Worm (Caenorhabditis elegans): ENCODE data around the gene ttbk-5.

ttbk-5 gene

DNA sequence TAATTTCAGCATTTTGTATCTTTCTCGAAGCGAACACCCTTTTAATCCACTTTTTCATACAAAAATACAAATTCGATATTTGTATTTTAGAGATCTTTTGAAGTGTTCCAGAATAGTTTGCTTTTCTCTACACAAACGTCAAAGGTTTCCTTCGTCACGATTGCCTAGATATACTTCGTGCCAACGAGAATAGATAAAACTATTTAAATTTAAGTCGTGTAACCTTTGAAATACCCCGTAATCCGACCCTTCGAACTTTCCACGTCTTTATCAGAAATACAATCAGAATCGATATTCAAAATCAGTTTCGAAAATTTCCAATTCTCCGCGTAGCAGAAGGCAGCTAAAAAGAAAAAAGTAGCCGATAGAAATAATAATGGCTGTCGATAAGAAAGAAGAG, at the start of gene ttbk-5:
TSS of gene ttbk-5 (plus strand) at position 301 of the 400 bp plus-strand sequence.
- TF ChIP-seq ztf-11 (tag; optimal IDR thresholded peaks at IDR 0.05) = no peak
- TF ChIP-seq drap-1 (GFP tag; optimal IDR thresholded peaks at IDR 0.05) = no peak
- no peak for TF ChIP-seq cnd-1 (tag; optimal IDR thresholded peaks at IDR 0.05)
- TF ChIP-seq tbx-8 (GFP tag; optimal IDR thresholded peaks at IDR 0.05) = no peak
- TF ChIP-seq sptf-1 (tag; optimal IDR thresholded peaks at IDR 0.05) = no peak
- no peak for TF ChIP-seq ceh-83 (GFP tag; optimal IDR thresholded peaks at IDR 0.05)
- TF ChIP-seq blmp-1 (tag; optimal IDR thresholded peaks at IDR 0.05) = peak; percentile 55
- TF ChIP-seq nhr-237 (tag; optimal IDR thresholded peaks at IDR 0.05) = no peak

DNA sequence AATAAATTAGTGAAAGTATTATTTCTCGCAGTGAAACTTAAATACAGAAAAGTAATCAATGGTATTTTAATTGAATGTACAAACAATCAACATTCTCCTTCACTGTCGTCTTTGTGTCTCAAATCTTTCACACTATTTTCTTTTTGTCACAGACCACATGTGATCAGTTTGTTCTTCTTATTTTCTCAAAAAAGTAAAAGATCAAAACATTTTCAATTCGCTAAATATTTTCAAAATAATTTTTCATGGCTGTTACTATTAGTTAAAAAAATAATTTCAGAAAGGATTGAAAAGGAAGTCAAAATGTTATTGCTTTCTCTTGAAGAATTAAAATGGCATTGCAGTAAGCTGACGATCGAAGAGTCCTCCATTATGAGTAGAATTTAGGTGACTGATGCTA, 49.7 kb upstream of the ttbk-5 start, which contains the start of gene dhs-31:
TSS of gene dhs-31 (minus strand) at position 101 of the 400 bp plus-strand sequence.
- TF ChIP-seq elt-3 (tag; optimal IDR thresholded peaks at IDR 0.05) = no peak
- no peak for TF ChIP-seq lin-13 (tag; optimal IDR thresholded peaks at IDR 0.05)

DNA sequence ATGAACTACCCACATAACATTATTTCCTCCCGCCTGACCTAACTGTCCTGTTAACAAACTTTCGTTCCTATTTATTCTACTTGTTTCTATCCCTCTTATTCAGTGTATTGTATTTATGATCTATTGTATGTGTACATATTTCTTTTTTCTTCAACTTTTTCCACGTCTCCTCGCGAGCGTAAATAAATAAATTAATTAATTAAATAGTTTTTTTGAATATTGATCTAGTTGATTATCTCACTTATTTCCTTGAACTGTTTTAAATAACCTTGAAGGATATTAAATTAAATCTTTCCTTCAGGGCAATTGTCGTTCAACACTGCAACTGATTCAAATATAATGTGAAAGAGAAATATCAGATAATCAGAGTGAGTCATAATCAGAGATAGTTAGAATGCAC, 47.6 kb upstream of the ttbk-5 start, which contains the start of gene frk-1:
TSS of gene frk-1 (plus strand) at position 301 of the 400 bp plus-strand sequence.
- TF ChIP-seq unc-62 (GFP tag; optimal IDR thresholded peaks at IDR 0.05) (no peak), M03D4.4 (tag; optimal IDR thresholded peaks at IDR 0.05) (no peak), elt-1 (tag; optimal IDR thresholded peaks at IDR 0.05; ENCODE audit: borderline replicate concordance, insufficient read depth) (no peak), unc-39 (tag; optimal IDR thresholded peaks at IDR 0.05) (no peak), tbx-8 (GFP tag; optimal IDR thresholded peaks at IDR 0.05) (no peak), nhr-28 (tag; optimal IDR thresholded peaks at IDR 0.05) (no peak), elt-3 (tag; optimal IDR thresholded peaks at IDR 0.05) (no peak), lin-32 (GFP tag; optimal IDR thresholded peaks at IDR 0.05) (no peak), mls-2 (tag; optimal IDR thresholded peaks at IDR 0.05) (no peak), pha-4 (tag; optimal IDR thresholded peaks at IDR 0.05) (no peak), sptf-1 (tag; optimal IDR thresholded peaks at IDR 0.05) (no peak), ces-1 (GFP tag; optimal IDR thresholded peaks at IDR 0.05) (no peak)

DNA sequence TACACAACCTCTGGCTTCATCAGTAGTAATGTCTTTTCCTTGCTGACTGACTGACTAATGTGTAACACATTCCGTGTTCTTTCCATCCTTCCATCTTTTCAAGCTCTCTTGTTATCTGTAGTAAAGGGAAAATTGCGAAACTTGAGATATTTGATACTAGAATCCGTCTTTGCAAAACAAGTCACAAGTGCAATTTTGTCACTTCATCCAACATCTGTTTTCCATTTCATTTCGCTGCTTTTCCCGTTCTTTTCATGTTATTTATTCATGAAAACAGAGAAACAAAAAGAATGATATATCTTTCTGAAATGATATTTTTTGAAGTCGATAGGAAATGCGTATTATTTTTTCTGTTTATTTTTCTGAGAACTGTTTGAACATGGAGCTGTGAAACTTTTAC, 44.5 kb upstream of the ttbk-5 start:
- TF ChIP-seq elt-3 (tag; optimal IDR thresholded peaks at IDR 0.05) (no peak), flh-1 (GFP tag; optimal IDR thresholded peaks at IDR 0.05) (no peak), lsy-2 (tag; optimal IDR thresholded peaks at IDR 0.05) (no peak)

DNA sequence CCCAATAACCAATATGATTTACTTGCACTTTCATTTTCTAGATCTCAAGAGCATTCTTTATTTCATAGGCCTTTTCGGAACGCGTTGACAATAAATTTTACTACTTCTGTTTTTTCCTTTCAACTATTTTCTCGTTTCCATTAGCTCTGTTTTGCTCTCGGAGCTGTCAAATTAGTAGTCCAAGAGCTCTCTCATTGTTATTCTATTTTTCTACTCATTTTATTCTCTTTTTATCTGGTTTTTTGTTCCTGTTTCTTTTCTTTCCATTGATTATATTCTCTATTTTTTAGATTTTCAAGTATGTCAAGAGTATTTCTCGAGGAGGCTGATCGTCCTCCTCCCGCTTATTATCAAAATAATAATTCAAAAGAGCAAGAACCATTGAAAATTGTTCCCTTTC, 43.4 kb upstream of the ttbk-5 start, which contains the start of gene T04B2.3:
TSS of gene T04B2.3 (plus strand) at position 301 of the 400 bp plus-strand sequence.
- TF ChIP-seq ceh-39 (tag; optimal IDR thresholded peaks at IDR 0.05) = no peak
- no peak for TF ChIP-seq ham-2 (GFP tag; optimal IDR thresholded peaks at IDR 0.05)
- TF ChIP-seq nhr-237 (tag; optimal IDR thresholded peaks at IDR 0.05) = no peak
- no peak for TF ChIP-seq nhr-2 (tag; optimal IDR thresholded peaks at IDR 0.05)
- TF ChIP-seq elt-3 (tag; optimal IDR thresholded peaks at IDR 0.05) = no peak
- TF ChIP-seq unc-39 (tag; optimal IDR thresholded peaks at IDR 0.05) = no peak
- no peak for TF ChIP-seq ceh-83 (GFP tag; optimal IDR thresholded peaks at IDR 0.05)
- TF ChIP-seq nhr-28 (tag; optimal IDR thresholded peaks at IDR 0.05) = no peak
- no peak for TF ChIP-seq nhr-76 (tag; optimal IDR thresholded peaks at IDR 0.05)
- no peak for TF ChIP-seq ces-1 (GFP tag; optimal IDR thresholded peaks at IDR 0.05)
- no peak for TF ChIP-seq flh-1 (GFP tag; optimal IDR thresholded peaks at IDR 0.05)
- TF ChIP-seq unc-120 (tag; optimal IDR thresholded peaks at IDR 0.05; ENCODE audit: poor library complexity, severe bottlenecking) = no peak
- TF ChIP-seq nhr-12 (tag; optimal IDR thresholded peaks at IDR 0.05) = no peak

DNA sequence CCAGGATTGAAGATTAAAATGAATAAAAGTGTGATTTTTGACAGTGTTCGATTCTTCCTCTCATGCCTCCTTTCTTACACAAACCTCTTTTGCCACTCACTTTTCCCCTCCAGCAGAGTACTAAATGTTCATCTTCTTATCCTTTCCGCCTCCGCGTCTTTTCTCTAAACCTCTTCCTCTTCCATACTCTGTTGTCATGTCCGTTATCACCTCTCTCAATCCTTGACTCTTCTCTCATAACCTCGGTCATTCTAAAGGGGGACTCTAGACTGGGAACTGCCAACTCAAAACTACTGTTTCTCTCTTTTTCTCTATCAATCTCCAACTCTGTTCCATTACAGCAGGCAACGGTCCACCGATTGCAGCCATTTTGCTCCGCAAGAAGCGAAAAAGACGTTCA, 42.2 kb upstream of the ttbk-5 start:
- TF ChIP-seq hlh-1 (tag; optimal IDR thresholded peaks at IDR 0.05) = peak; percentile 29
- TF ChIP-seq cnd-1 (tag; optimal IDR thresholded peaks at IDR 0.05) = no peak
- TF ChIP-seq ztf-11 (tag; optimal IDR thresholded peaks at IDR 0.05) = no peak
- TF ChIP-seq flh-1 (GFP tag; optimal IDR thresholded peaks at IDR 0.05) = no peak
- no peak for TF ChIP-seq nhr-76 (tag; optimal IDR thresholded peaks at IDR 0.05)
- no peak for TF ChIP-seq ces-1 (GFP tag; optimal IDR thresholded peaks at IDR 0.05)
- TF ChIP-seq ceh-43 (GFP tag; optimal IDR thresholded peaks at IDR 0.05) = no peak
- TF ChIP-seq unc-120 (tag; optimal IDR thresholded peaks at IDR 0.05; ENCODE audit: poor library complexity, severe bottlenecking) = peak; percentile 61
- TF ChIP-seq mab-5 (tag; optimal IDR thresholded peaks at IDR 0.05) = no peak
- peak; percentile 1 for TF ChIP-seq elt-1 (tag; optimal IDR thresholded peaks at IDR 0.05; ENCODE audit: borderline replicate concordance, insufficient read depth)
- TF ChIP-seq unc-62 (GFP tag; optimal IDR thresholded peaks at IDR 0.05) = no peak
- TF ChIP-seq lin-13 (tag; optimal IDR thresholded peaks at IDR 0.05) = no peak
- no peak for TF ChIP-seq mls-2 (tag; optimal IDR thresholded peaks at IDR 0.05)
- no peak for TF ChIP-seq pha-4 (tag; optimal IDR thresholded peaks at IDR 0.05)
- no peak for TF ChIP-seq ceh-83 (GFP tag; optimal IDR thresholded peaks at IDR 0.05)
- TF ChIP-seq tbx-8 (GFP tag; optimal IDR thresholded peaks at IDR 0.05) = no peak
- TF ChIP-seq unc-39 (tag; optimal IDR thresholded peaks at IDR 0.05) = no peak
- TF ChIP-seq ceh-39 (tag; optimal IDR thresholded peaks at IDR 0.05) = no peak
- TF ChIP-seq blmp-1 (tag; optimal IDR thresholded peaks at IDR 0.05) = no peak
- no peak for TF ChIP-seq bed-3 (GFP tag; optimal IDR thresholded peaks at IDR 0.05)

Data from whole organism, mixed stage, embryonic.